Worm (Caenorhabditis elegans) whole organism, mixed stage, embryonic: ENCODE data around the gene Y54F10BM.23.

Source experiments
- blmp-1 ChIP-seq: fragments of 150-350 bp; optimal IDR thresholded peaks from 2 replicates; lab custom pipeline; 2014; ENCODE audit warnings: missing biosample characterization, missing genetic modification characterization
- ces-1 ChIP-seq: fragments of 150-350 bp; optimal IDR thresholded peaks from 2 replicates; lab custom pipeline; 2014; ENCODE audit warnings: missing biosample characterization, missing genetic modification reagents, missing genetic modification characterization
- elt-3 ChIP-seq: fragments of 150-350 bp; optimal IDR thresholded peaks from 2 replicates; lab custom pipeline; 2014; ENCODE audit warnings: missing biosample characterization, missing genetic modification characterization
- hlh-1 ChIP-seq: fragments of 150-350 bp; optimal IDR thresholded peaks from 2 replicates; lab custom pipeline; 2014; ENCODE audit warnings: missing biosample characterization, missing genetic modification reagents, missing genetic modification characterization
- lin-13 ChIP-seq: fragments of 150-350 bp; optimal IDR thresholded peaks from 2 replicates; lab custom pipeline; 2014; ENCODE audit warnings: missing biosample characterization, missing genetic modification characterization
- mep-1 ChIP-seq: fragments of 150-350 bp; optimal IDR thresholded peaks from 2 replicates; lab custom pipeline; 2017; ENCODE audit warnings: missing biosample characterization, missing genetic modification reagents, missing genetic modification characterization, inconsistent platforms
- mls-2 ChIP-seq: sonication (generic microtip); optimal IDR thresholded peaks from 2 replicates; lab custom pipeline; 2016; ENCODE audit warnings: mild to moderate bottlenecking, missing genetic modification characterization, moderate library complexity, missing compliant biosample characterization
- nhr-28 ChIP-seq: fragments of 150-350 bp; optimal IDR thresholded peaks from 2 replicates; lab custom pipeline; 2014; ENCODE audit warnings: missing biosample characterization, missing genetic modification characterization
- pha-4 ChIP-seq: fragments of 150-350 bp; optimal IDR thresholded peaks from 2 replicates; lab custom pipeline; 2018; ENCODE audit warnings: missing biosample characterization, missing genetic modification reagents, missing genetic modification characterization
- sem-2 ChIP-seq: fragments of 200-800 bp; sonication (Bioruptor generic); optimal IDR thresholded peaks from 2 replicates; lab custom pipeline; 2018; ENCODE audit warnings: mild to moderate bottlenecking, missing genetic modification characterization, missing compliant biosample characterization
- zip-8 ChIP-seq: fragments of 150-350 bp; optimal IDR thresholded peaks from 2 replicates; lab custom pipeline; 2014; ENCODE audit warnings: missing biosample characterization, missing genetic modification characterization
- ztf-11 ChIP-seq: fragments of 150-350 bp; optimal IDR thresholded peaks from 2 replicates; lab custom pipeline; 2014; ENCODE audit warnings: missing biosample characterization, missing genetic modification characterization

DNA sequence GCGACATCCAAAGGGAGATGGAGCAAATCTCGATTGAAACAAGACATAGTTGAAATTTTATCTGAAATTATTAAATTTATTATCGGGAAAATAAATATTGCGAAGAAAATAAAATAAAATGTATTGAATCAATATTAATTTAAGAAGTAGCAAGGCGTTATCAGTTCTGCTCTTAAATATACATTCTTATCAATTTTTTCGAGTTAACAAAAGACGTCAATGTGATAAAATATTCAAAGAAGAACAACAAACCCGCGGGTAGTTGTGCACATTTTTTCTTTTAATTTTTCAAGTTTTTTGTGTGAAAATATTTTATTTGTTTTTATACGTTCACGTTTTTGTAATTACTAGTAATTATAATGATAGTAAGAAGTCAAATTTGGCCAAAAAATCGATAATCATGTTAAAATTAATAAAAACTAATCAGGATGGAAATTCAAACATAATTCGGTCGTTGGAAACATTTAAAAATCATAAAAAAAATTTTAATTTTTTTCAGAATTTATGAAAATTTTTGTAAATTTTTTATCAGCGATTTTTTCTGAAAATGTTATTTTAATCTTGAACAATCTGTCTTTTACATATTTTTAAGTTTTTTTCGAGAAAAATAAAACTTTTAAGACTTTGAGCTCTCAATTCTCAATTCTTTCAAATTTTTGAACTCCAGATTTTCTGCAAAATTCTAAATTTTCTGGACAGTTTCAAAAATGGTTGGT lies 13.2 kb downstream of the Y54F10BM.23 start, which contains the start of gene fbxa-9:
- TF ChIP-seq lin-13 (tag; lab: Kevin White, UChicago) (no peak), nhr-28 (no peak), mls-2 (tag; lab: Kevin White, UChicago) (no peak), pha-4 (tag; lab: Kevin White, UChicago) (no peak), ztf-11 (no peak), zip-8 (tag; lab: Kevin White, UChicago) (no peak), hlh-1 (tag; lab: Kevin White, UChicago) (no peak), ces-1 (GFP tag; lab: Kevin White, UChicago) (no peak), blmp-1 (no peak), elt-3 (tag; lab: Kevin White, UChicago) (no peak), sem-2 (GFP tag; lab: Kevin White, UChicago) (no peak), mep-1 (tag; lab: Kevin White, UChicago) (no peak)
